Worm (Caenorhabditis elegans) whole organism, mixed stage, embryonic: ENCODE measurements around the gene prp-19.

Experiments
- blmp-1 ChIP-seq: fragments of 150-350 bp; optimal IDR thresholded peaks from 2 replicates; lab custom pipeline; 2014; ENCODE audit warnings: missing biosample characterization, missing genetic modification characterization
- ceh-83 ChIP-seq: fragments of 200-800 bp; sonication (Bioruptor generic); optimal IDR thresholded peaks from 2 replicates; lab custom pipeline; 2018; ENCODE audit warnings: mild to moderate bottlenecking, missing genetic modification characterization, missing compliant biosample characterization
- elt-3 ChIP-seq: fragments of 150-350 bp; optimal IDR thresholded peaks from 2 replicates; lab custom pipeline; 2014; ENCODE audit warnings: missing biosample characterization, missing genetic modification characterization
- lsy-2 ChIP-seq: fragments of 150-350 bp; optimal IDR thresholded peaks from 2 replicates; lab custom pipeline; 2014; ENCODE audit warnings: missing biosample characterization, missing genetic modification characterization
- nhr-12 ChIP-seq: fragments of 150-350 bp; optimal IDR thresholded peaks from 2 replicates; lab custom pipeline; 2014; ENCODE audit warnings: missing biosample characterization, missing genetic modification characterization
- snpc-4 ChIP-seq: fragments of 150-350 bp; optimal IDR thresholded peaks from 2 replicates; lab custom pipeline; 2014; ENCODE audit warnings: missing biosample characterization, missing genetic modification characterization
- unc-62 ChIP-seq: fragments of 150-350 bp; optimal IDR thresholded peaks from 2 replicates; lab custom pipeline; 2014; ENCODE audit warnings: missing biosample characterization, missing genetic modification reagents, missing genetic modification characterization
- zip-8 ChIP-seq: fragments of 150-350 bp; optimal IDR thresholded peaks from 2 replicates; lab custom pipeline; 2014; ENCODE audit warnings: missing biosample characterization, missing genetic modification characterization

DNA sequence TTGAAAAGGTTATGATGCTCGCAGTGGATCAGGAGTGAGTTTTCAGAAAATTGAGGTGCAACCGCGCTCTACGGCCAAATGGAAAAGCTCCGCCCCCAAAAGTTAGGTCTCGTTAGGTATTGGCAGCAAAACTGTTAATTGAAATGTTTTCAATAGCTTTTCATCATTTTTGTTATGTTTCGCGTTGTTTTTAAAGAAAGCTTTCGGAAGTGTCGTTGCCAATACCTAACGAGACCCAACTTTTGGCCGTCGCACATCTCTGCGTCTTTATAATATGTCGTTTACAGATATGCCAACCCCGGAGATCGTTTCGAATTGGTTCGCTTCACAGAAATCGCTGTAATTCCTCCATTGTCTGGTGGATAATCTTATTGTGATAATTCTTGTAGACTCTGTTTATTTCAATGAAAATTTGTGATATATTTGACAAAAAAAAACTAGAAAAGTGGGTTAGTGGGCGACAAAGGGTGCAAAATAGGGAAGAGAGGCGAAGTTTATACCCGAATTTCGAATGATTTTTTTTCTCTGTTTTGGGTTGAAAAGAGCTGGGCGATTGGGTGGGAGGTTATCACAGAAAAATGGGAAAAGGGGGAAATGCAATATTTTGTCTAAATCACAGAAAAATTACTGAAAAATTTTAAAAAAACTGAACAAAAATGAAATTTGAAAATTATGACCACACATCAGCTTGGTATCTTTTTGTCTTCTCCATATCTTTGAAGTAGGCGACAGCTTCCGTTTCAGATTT, 24.6 kb upstream of the prp-19 start:
- TF ChIP-seq lsy-2 (tag; lab: Kevin White, UChicago) (no peak), snpc-4 (tag; lab: Kevin White, UChicago) (no peak), zip-8 (tag; lab: Kevin White, UChicago) (no peak), elt-3 (tag; lab: Kevin White, UChicago) (no peak), unc-62 (GFP tag; lab: Kevin White, UChicago) (no peak), blmp-1 (tag; lab: Kevin White, UChicago) (no peak), nhr-12 (tag; lab: Kevin White, UChicago) (no peak), ceh-83 (GFP tag; lab: Kevin White, UChicago) (no peak)
